Fruit fly (Drosophila melanogaster): Measurements from ENCODE around the gene CG10600.

CG10600 gene

dm6 chr2L:18808754-18809329, 30.6 kb downstream of the CG10600 start (continued):
- TF ChIP-seq Meics (GFP tag; optimal IDR thresholded peaks at IDR 0.05) (no peak), Deaf1 (tag; optimal IDR thresholded peaks at IDR 0.05) (no peak), Oli (tag; optimal IDR thresholded peaks at IDR 0.05) (peak; percentile 16), CG16863 (GFP tag; optimal IDR thresholded peaks at IDR 0.05) (no peak), CG8388 (GFP tag; optimal IDR thresholded peaks at IDR 0.05) (peak; percentile 11), lmd (GFP tag; IDR thresholded peaks at IDR 0.05) (no peak), CG7928 (GFP tag; optimal IDR thresholded peaks at IDR 0.05) (no peak), Abd-B (GFP tag; optimal IDR thresholded peaks at IDR 0.05) (no peak), chm (GFP tag; IDR thresholded peaks at IDR 0.05) (0 out of 2 replicates have a peak, but pooled peaks have one; percentile 18), nom (GFP tag; optimal IDR thresholded peaks at IDR 0.05) (no peak), chif (GFP tag; optimal IDR thresholded peaks at IDR 0.05) (peak in 1 of 2 experiments; percentile 10), CG17385 (GFP tag; optimal IDR thresholded peaks at IDR 0.05) (peak; percentile 9), Xrp1 (GFP tag; IDR thresholded peaks at IDR 0.05) (peak; percentile 61), chn (GFP tag; optimal IDR thresholded peaks at IDR 0.05) (peak; percentile 2), zf30C (GFP tag; optimal IDR thresholded peaks at IDR 0.05) (peak; percentile 40), CG8290 (GFP tag; optimal IDR thresholded peaks at IDR 0.05) (no peak), CG8290 (tag; optimal IDR thresholded peaks at IDR 0.05) (no peak), CG2202 (tag; optimal IDR thresholded peaks at IDR 0.05) (no peak), CG30403 (GFP tag; optimal IDR thresholded peaks at IDR 0.05) (peak; percentile 31), CG17359 (tag; optimal IDR thresholded peaks at IDR 0.05) (peak; percentile 26), CG17829 (tag; optimal IDR thresholded peaks at IDR 0.05) (peak; percentile 46), CG1603 (tag; optimal IDR thresholded peaks at IDR 0.05) (peak; percentile 47), Pdp1 (GFP tag; optimal IDR thresholded peaks at IDR 0.05) (no peak), HmgD (GFP tag; optimal IDR thresholded peaks at IDR 0.05) (no peak), ftz-f1 (GFP tag; optimal IDR thresholded peaks at IDR 0.05) (no peak), CG16779 (GFP tag; IDR thresholded peaks at IDR 0.05) (no peak), Hand (GFP tag; optimal IDR thresholded peaks at IDR 0.05) (no peak), pan (optimal IDR thresholded peaks at IDR 0.05) (no peak), pan (GFP tag; optimal IDR thresholded peaks at IDR 0.05 in 1 of 2, IDR thresholded peaks at IDR 0.05 in 1 of 2) (no peak), CG12299 (tag; optimal IDR thresholded peaks at IDR 0.05) (no peak), Opbp (GFP tag; IDR thresholded peaks at IDR 0.05; ENCODE audit: partially characterized antibody) (no peak), ro (GFP tag; IDR thresholded peaks at IDR 0.05) (no peak), Jarid2 (GFP tag; optimal IDR thresholded peaks at IDR 0.05) (no peak), zfh1 (GFP tag; IDR thresholded peaks at IDR 0.05) (peak; percentile 67), CG10543 (GFP tag; optimal IDR thresholded peaks at IDR 0.05) (no peak), CG32767 (GFP tag; IDR thresholded peaks at IDR 0.05) (no peak), CG13287 (GFP tag; IDR thresholded peaks at IDR 0.05; ENCODE audit: partially characterized antibody) (no peak), CG17612 (GFP tag; IDR thresholded peaks at IDR 0.05) (no peak), Sox102F (GFP tag; optimal IDR thresholded peaks at IDR 0.05) (peak; percentile 8), CG7357 (GFP tag; IDR thresholded peaks at IDR 0.05) (no peak), Doc3 (GFP tag; IDR thresholded peaks at IDR 0.05; ENCODE audit: partially characterized antibody) (no peak), stwl (tag; optimal IDR thresholded peaks at IDR 0.05) (no peak), Hmx (GFP tag; optimal IDR thresholded peaks at IDR 0.05) (no peak), dati (GFP tag; IDR thresholded peaks at IDR 0.05) (no peak), jigr1 (GFP tag; IDR thresholded peaks at IDR 0.05) (no peak), CG18599 (GFP tag; optimal IDR thresholded peaks at IDR 0.05) (peak; percentile 26), CG13775 (GFP tag; optimal IDR thresholded peaks at IDR 0.05) (no peak), CG6791 (GFP tag; IDR thresholded peaks at IDR 0.05; ENCODE audit: partially characterized antibody) (no peak), CG33213 (GFP tag; optimal IDR thresholded peaks at IDR 0.05) (no peak), vfl (GFP tag; optimal IDR thresholded peaks at IDR 0.05) (no peak)

Data from whole organism, embryonic.